Worm (Caenorhabditis elegans) whole organism, midembryonic: Measurements from ENCODE around the gene srj-10.

ENCODE experiments used
- T22C8.4 ChIP-seq: fragments of 200-800 bp; sonication (Bioruptor generic); IDR thresholded peaks from 2 replicates; pipeline ENCODE4 v1.3.6; 2022; ENCODE audit warnings: missing genetic modification characterization, missing compliant biosample characterization
- cog-1 ChIP-seq: sonication (generic microtip); optimal IDR thresholded peaks from 2 replicates; lab custom pipeline; 2016; ENCODE audit warnings: missing genetic modification characterization, missing compliant biosample characterization
- flt-1 ChIP-seq: fragments of 200-800 bp; sonication (Bioruptor generic); IDR thresholded peaks from 2 replicates; pipeline ENCODE4 v1.3.6; 2022; ENCODE audit warnings: missing genetic modification characterization, missing compliant biosample characterization
- klf-2 ChIP-seq: fragments of 200-800 bp; sonication (Bioruptor generic); conservative IDR thresholded peaks from 2 replicates; pipeline ENCODE4 v1.3.6; 2022; ENCODE audit warnings: missing genetic modification reagents, missing genetic modification characterization, missing compliant biosample characterization
- med-1 ChIP-seq: sonication (generic microtip); optimal IDR thresholded peaks from 2 replicates; lab custom pipeline; 2017; ENCODE audit warnings: missing genetic modification characterization, mild to moderate bottlenecking, missing compliant biosample characterization, antibody characterized with exemption, missing genetic modification reagents; ENCODE audit not compliant: insufficient read depth
- ref-1 ChIP-seq: fragments of 200-800 bp; sonication (Bioruptor generic); conservative IDR thresholded peaks from 2 replicates; pipeline ENCODE4 v1.3.6; 2022; ENCODE audit warnings: missing genetic modification reagents, missing genetic modification characterization, missing compliant biosample characterization
- tab-1 ChIP-seq: fragments of 200-800 bp; sonication (Bioruptor generic); IDR thresholded peaks from 2 replicates; pipeline ENCODE4 v1.3.6; 2022; ENCODE audit warnings: missing genetic modification characterization, missing compliant biosample characterization
- ztf-23 ChIP-seq: fragments of 200-800 bp; sonication (Bioruptor generic); IDR thresholded peaks from 2 replicates; pipeline ENCODE4 v1.3.6; 2022; ENCODE audit warnings: missing genetic modification reagents, missing genetic modification characterization, missing compliant biosample characterization
- ztf-29 ChIP-seq: fragments of 200-800 bp; sonication (Bioruptor generic); IDR thresholded peaks from 2 replicates; pipeline ENCODE4 v1.3.6; 2022; ENCODE audit warnings: missing genetic modification reagents, missing genetic modification characterization, missing compliant biosample characterization

Gene srj-10

ce11 chrV:16060135-16060534, 13.6 kb downstream of the srj-10 start, which contains the start of gene F14H3.15:
F14H3.15 (minus strand) TSS chrV:16060235.
- no peak for TF ChIP-seq flt-1 (GFP tag; lab: Robert Waterston, UW)
- no peak for TF ChIP-seq ztf-29 (GFP tag; lab: Robert Waterston, UW)
- no peak for TF ChIP-seq tab-1 (GFP tag; lab: Robert Waterston, UW)
- TF ChIP-seq cog-1 (tag; lab: Kevin White, UChicago) = no peak
- TF ChIP-seq med-1 (GFP tag; lab: Kevin White, UChicago) = no peak
- TF ChIP-seq T22C8.4 (GFP tag; lab: Robert Waterston, UW) = no peak
- no peak for TF ChIP-seq ztf-23 (GFP tag; lab: Robert Waterston, UW)
- TF ChIP-seq klf-2 = no peak
- no peak for TF ChIP-seq ref-1 (GFP tag; lab: Robert Waterston, UW)

DNA sequence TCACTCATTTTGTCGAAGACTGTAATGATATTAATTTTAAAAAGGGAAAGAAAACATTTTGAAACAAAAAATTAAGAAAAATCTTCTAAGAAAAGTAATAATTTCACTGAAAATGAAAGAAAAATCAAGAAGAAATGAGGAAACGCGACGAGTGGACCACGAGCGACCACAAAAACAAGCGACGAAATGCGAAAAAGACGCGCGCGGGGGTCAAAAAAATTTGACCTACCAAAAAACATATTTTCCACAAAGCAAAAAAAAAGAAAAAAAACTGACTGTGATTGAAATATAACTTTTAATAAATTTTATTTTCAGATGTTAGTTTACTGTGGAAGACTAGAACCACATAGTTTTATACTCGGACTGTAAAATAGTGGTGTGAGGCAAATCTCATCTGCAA, 14.9 kb downstream of the srj-10 start, which contains the start of gene F14H3.6:
F14H3.6 (minus strand) TSS at position 22 of the 400 bp plus-strand sequence.
- no peak for TF ChIP-seq med-1 (GFP tag; lab: Kevin White, UChicago)
- no peak for TF ChIP-seq cog-1 (tag; lab: Kevin White, UChicago)
- no peak for TF ChIP-seq tab-1 (GFP tag; lab: Robert Waterston, UW)
- no peak for TF ChIP-seq T22C8.4 (GFP tag; lab: Robert Waterston, UW)
- TF ChIP-seq ref-1 (GFP tag; lab: Robert Waterston, UW) = no peak
- no peak for TF ChIP-seq klf-2
- TF ChIP-seq flt-1 (GFP tag; lab: Robert Waterston, UW) = no peak
- no peak for TF ChIP-seq ztf-29 (GFP tag; lab: Robert Waterston, UW)
- TF ChIP-seq ztf-23 (GFP tag; lab: Robert Waterston, UW) = no peak

DNA sequence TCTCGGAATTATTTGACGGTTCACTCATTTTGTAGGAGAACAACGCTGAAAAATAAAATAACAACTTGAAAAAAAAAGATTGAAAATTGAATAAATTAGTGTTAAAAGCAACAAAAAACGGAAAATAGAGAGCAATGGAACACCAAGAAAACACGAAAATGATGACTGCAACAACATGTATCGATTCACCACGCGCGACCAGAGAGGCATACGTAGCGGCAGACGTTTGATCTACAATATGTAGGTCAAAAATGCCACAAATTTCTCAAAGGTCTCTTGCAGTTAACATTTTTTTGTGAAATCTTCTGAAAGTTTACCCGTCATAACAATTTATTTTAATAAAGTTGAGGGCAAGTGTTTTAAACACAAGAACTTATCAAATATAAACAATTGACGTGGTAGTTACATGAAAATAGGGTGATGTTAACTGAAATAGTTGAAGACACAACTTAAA, 16.7 kb downstream of the srj-10 start, which contains the start of gene F14H3.5:
F14H3.5 (minus strand) TSS at position 51 of the 454 bp plus-strand sequence.
- TF ChIP-seq T22C8.4 (GFP tag; lab: Robert Waterston, UW) (no peak), ref-1 (GFP tag; lab: Robert Waterston, UW) (no peak), ztf-23 (GFP tag; lab: Robert Waterston, UW) (no peak), klf-2 (no peak), med-1 (GFP tag; lab: Kevin White, UChicago) (no peak), ztf-29 (GFP tag; lab: Robert Waterston, UW) (no peak), flt-1 (GFP tag; lab: Robert Waterston, UW) (no peak), tab-1 (GFP tag; lab: Robert Waterston, UW) (no peak), cog-1 (tag; lab: Kevin White, UChicago) (no peak)

DNA sequence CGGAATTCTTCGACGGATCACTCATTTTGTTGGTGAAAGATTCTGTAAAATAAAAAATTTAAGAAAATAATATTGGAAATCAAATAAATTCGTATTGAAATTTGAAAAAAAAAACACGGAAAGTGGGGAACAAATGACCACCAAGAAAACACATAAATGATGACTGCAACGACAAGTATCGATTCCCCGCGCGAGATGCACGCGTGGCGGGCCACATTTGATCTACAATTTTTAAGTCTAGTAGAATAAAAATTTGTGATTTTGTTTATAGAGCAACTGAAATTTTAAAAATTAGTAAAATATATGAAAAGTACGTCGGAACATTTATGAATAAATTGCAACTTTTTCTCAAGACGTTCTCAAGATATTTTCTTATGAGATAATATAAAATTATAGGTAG, 18.7 kb downstream of the srj-10 start, which contains the start of gene F14H3.4:
F14H3.4 (minus strand) TSS at position 42 of the 400 bp plus-strand sequence.
- TF ChIP-seq ztf-29 (GFP tag; lab: Robert Waterston, UW) = no peak
- TF ChIP-seq cog-1 (tag; lab: Kevin White, UChicago) = no peak

DNA sequence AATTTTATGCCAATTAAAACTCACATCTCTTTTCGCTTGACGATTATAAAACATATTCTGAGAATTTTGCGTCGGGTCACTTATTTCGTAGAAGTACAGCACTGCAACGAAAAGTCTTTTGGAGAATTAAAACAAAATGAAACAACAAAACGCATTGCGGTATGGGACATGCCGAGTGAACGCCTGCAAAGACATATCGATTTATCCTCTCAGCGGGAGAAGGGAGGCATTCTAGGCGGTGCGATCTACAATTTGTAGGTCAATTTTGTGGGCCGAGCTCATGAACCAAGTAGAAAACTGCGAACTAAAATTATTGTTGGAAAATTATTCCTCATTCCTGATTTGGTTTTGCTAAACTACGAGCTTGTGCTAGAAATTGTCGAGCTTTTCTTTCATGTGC, 20.4 kb downstream of the srj-10 start, which contains the start of gene F14H3.3:
F14H3.3 (minus strand) TSS at position 101 of the 400 bp plus-strand sequence.
- no peak for TF ChIP-seq ztf-23 (GFP tag; lab: Robert Waterston, UW)
- TF ChIP-seq T22C8.4 (GFP tag; lab: Robert Waterston, UW) = no peak
- TF ChIP-seq ztf-29 (GFP tag; lab: Robert Waterston, UW) = no peak
- no peak for TF ChIP-seq tab-1 (GFP tag; lab: Robert Waterston, UW)
- TF ChIP-seq flt-1 (GFP tag; lab: Robert Waterston, UW) = no peak
- no peak for TF ChIP-seq ref-1 (GFP tag; lab: Robert Waterston, UW)
- TF ChIP-seq med-1 (GFP tag; lab: Kevin White, UChicago) = no peak
- TF ChIP-seq cog-1 (tag; lab: Kevin White, UChicago) = no peak
- TF ChIP-seq klf-2 = no peak

DNA sequence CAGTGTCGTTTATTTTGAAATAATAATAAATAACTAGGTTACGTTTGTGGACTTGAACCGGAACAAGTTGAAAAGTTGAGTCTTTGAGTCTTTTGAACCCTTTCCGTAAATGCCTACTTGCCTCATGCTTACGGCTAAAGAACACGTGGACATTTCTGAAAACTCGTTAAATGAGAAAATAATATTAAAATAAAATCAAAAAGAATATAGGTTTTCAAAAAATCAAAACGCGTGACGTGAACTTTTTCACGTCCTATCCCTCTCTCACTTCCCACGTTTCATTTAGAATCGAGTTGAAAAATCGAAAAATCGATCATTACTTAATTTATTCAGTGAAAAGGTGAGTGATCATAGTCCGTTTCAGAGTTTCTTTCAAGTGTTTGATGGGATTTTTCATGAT, 24.6 kb downstream of the srj-10 start, which contains the start of gene best-12:
best-12 (plus strand) TSS at position 301 of the 400 bp plus-strand sequence.
- no peak for TF ChIP-seq ztf-29 (GFP tag; lab: Robert Waterston, UW)
- no peak for TF ChIP-seq tab-1 (GFP tag; lab: Robert Waterston, UW)
- no peak for TF ChIP-seq flt-1 (GFP tag; lab: Robert Waterston, UW)
- TF ChIP-seq med-1 (GFP tag; lab: Kevin White, UChicago) = no peak
- no peak for TF ChIP-seq ztf-23 (GFP tag; lab: Robert Waterston, UW)
- no peak for TF ChIP-seq T22C8.4 (GFP tag; lab: Robert Waterston, UW)
- TF ChIP-seq cog-1 (tag; lab: Kevin White, UChicago) = no peak
- TF ChIP-seq klf-2 = no peak
- no peak for TF ChIP-seq ref-1 (GFP tag; lab: Robert Waterston, UW)

- TF ChIP-seq flt-1 (GFP tag; lab: Robert Waterston, UW) = no peak
- TF ChIP-seq ztf-29 (GFP tag; lab: Robert Waterston, UW) = no peak
- TF ChIP-seq klf-2 = no peak
- TF ChIP-seq med-1 (GFP tag; lab: Kevin White, UChicago) = no peak
Measured at ce11 chrV:16047508-16047907, 26.2 kb downstream of the srj-10 start, which contains the start of gene str-198. str-198 (plus strand) TSS chrV:16047808.

- TF ChIP-seq ref-1 (GFP tag; lab: Robert Waterston, UW) (no peak), tab-1 (GFP tag; lab: Robert Waterston, UW) (no peak), ztf-23 (GFP tag; lab: Robert Waterston, UW) (no peak), klf-2 (no peak), med-1 (GFP tag; lab: Kevin White, UChicago) (no peak), ztf-29 (GFP tag; lab: Robert Waterston, UW) (no peak), flt-1 (GFP tag; lab: Robert Waterston, UW) (no peak), cog-1 (tag; lab: Kevin White, UChicago) (no peak), T22C8.4 (GFP tag; lab: Robert Waterston, UW) (no peak)
Measured at ce11 chrV:16047052-16047451, 26.7 kb downstream of the srj-10 start.

DNA sequence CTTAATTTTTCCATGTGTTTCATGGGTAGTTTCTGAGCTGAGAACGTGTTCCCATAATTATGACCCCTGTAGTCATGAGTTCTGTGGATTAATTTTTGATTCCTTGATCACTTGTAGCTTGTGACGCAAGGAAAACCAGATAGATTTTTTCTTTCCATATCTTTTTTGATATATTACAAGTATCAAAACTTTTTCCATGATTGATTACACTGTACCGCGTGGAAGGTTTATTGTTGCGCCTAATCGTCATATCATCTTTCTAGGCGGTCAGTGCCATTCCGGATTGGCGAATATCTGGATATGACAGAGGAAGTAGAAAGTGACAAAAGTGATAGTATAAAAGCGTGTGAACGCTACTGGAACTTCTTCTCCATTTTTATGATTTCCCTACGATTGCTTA, 27.2 kb downstream of the srj-10 start, which contains the start of gene ZK285.2:
ZK285.2 (plus strand) TSS at position 301 of the 400 bp plus-strand sequence.
- TF ChIP-seq ztf-23 (GFP tag; lab: Robert Waterston, UW) = no peak
- TF ChIP-seq tab-1 (GFP tag; lab: Robert Waterston, UW) = no peak
- TF ChIP-seq T22C8.4 (GFP tag; lab: Robert Waterston, UW) = no peak
- no peak for TF ChIP-seq klf-2
- no peak for TF ChIP-seq med-1 (GFP tag; lab: Kevin White, UChicago)
- no peak for TF ChIP-seq cog-1 (tag; lab: Kevin White, UChicago)
- no peak for TF ChIP-seq ztf-29 (GFP tag; lab: Robert Waterston, UW)
- TF ChIP-seq flt-1 (GFP tag; lab: Robert Waterston, UW) = no peak
- TF ChIP-seq ref-1 (GFP tag; lab: Robert Waterston, UW) = no peak
